Worm (Caenorhabditis elegans) whole organism, L4 larva: ENCODE data around the gene chil-23.

ENCODE experiments used
- ceh-44 ChIP-seq: fragments of 200-800 bp; sonication (Bioruptor generic); IDR thresholded peaks from 2 replicates; pipeline ENCODE4 v1.3.6; 2022; ENCODE audit warnings: missing genetic modification reagents, missing genetic modification characterization, missing compliant biosample characterization
- egl-27 ChIP-seq: sonication (generic microtip); optimal IDR thresholded peaks from 3 replicates; lab custom pipeline; 2017; ENCODE audit warnings: missing biosample characterization, missing genetic modification reagents, missing genetic modification characterization
- nhr-76 ChIP-seq: fragments of 150-350 bp; optimal IDR thresholded peaks from 2 replicates; lab custom pipeline; 2014; ENCODE audit warnings: missing biosample characterization, missing genetic modification characterization
- pqm-1 ChIP-seq: sonication (generic microtip); optimal IDR thresholded peaks from 2 replicates; lab custom pipeline; 2017; ENCODE audit warnings: missing biosample characterization, missing genetic modification characterization
- unc-39 ChIP-seq: sonication (generic microtip); optimal IDR thresholded peaks from 2 replicates; lab custom pipeline; 2017; ENCODE audit warnings: missing biosample characterization, missing genetic modification characterization

DNA sequence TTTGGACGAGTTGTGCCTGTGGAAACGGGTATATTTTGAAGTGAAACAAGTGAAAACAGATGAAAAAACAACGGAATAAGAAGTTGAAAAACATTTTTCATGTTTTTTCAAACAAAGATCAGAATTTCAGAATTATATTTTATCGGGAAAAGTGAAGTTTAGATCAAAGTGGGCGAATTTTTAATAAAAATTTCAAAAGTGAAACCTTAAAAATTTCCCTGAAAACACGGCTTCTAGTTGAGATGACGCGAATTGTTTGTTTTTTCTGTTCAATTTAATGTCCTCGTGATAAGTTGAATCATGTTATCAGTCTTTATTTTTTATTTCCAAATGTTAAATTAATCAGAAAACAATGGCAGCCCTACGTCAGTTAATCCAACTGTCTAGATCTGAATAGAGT is 38.8 kb upstream of the chil-23 start, which contains the start of gene gcy-3:
- TF ChIP-seq unc-39 (tag; lab: Kevin White, UChicago) (no peak), egl-27 (no peak), nhr-76 (tag; lab: Kevin White, UChicago) (no peak), pqm-1 (tag; lab: Kevin White, UChicago) (no peak), ceh-44 (GFP tag; lab: Robert Waterston, UW) (no peak)
